Worm (Caenorhabditis elegans) whole organism, midembryonic: ENCODE data around the gene spe-41.

ENCODE experiments used
- T22C8.4 ChIP-seq: fragments of 200-800 bp; sonication (Bioruptor generic); IDR thresholded peaks from 2 replicates; pipeline ENCODE4 v1.3.6; 2022; ENCODE audit warnings: missing genetic modification characterization, missing compliant biosample characterization
- cog-1 ChIP-seq: sonication (generic microtip); optimal IDR thresholded peaks from 2 replicates; lab custom pipeline; 2016; ENCODE audit warnings: missing genetic modification characterization, missing compliant biosample characterization
- flt-1 ChIP-seq: fragments of 200-800 bp; sonication (Bioruptor generic); IDR thresholded peaks from 2 replicates; pipeline ENCODE4 v1.3.6; 2022; ENCODE audit warnings: missing genetic modification characterization, missing compliant biosample characterization
- klf-2 ChIP-seq: fragments of 200-800 bp; sonication (Bioruptor generic); conservative IDR thresholded peaks from 2 replicates; pipeline ENCODE4 v1.3.6; 2022; ENCODE audit warnings: missing genetic modification reagents, missing genetic modification characterization, missing compliant biosample characterization
- ref-1 ChIP-seq: fragments of 200-800 bp; sonication (Bioruptor generic); conservative IDR thresholded peaks from 2 replicates; pipeline ENCODE4 v1.3.6; 2022; ENCODE audit warnings: missing genetic modification reagents, missing genetic modification characterization, missing compliant biosample characterization
- ztf-23 ChIP-seq: fragments of 200-800 bp; sonication (Bioruptor generic); IDR thresholded peaks from 2 replicates; pipeline ENCODE4 v1.3.6; 2022; ENCODE audit warnings: missing genetic modification reagents, missing genetic modification characterization, missing compliant biosample characterization
- ztf-29 ChIP-seq: fragments of 200-800 bp; sonication (Bioruptor generic); IDR thresholded peaks from 2 replicates; pipeline ENCODE4 v1.3.6; 2022; ENCODE audit warnings: missing genetic modification reagents, missing genetic modification characterization, missing compliant biosample characterization

- TF ChIP-seq T22C8.4 (peak; percentile 68; the same call in 1 of the 2 replicates), klf-2 (no peak), ztf-23 (GFP tag; lab: Robert Waterston, UW) (no peak), flt-1 (GFP tag; lab: Robert Waterston, UW) (no peak), cog-1 (tag; lab: Kevin White, UChicago) (no peak), ref-1 (GFP tag; lab: Robert Waterston, UW) (no peak), ztf-29 (GFP tag; lab: Robert Waterston, UW) (no peak)
Observed at ce11 chrIII:3405535-3405934, 38.5 kb downstream of the spe-41 start, which contains the start of gene golg-4.
